Fruit fly (Drosophila melanogaster) whole organism, embryonic: Measurements from ENCODE around the gene CG7650.

Experiments
- Antp ChIP-seq: fragments of 200-800 bp; sonication (Bioruptor generic); optimal IDR thresholded peaks from 3 replicates; lab custom pipeline; 2016; ENCODE audit warnings: missing biosample characterization, missing genetic modification characterization
- CG10321 ChIP-seq: fragments of 200-800 bp; sonication (Bioruptor generic); IDR thresholded peaks from 2 replicates; pipeline ENCODE4 v1.3.6; 2022; ENCODE audit warnings: missing biosample characterization, missing genetic modification characterization
- CG10431 ChIP-seq: fragments of 200-800 bp; sonication (Bioruptor generic); optimal IDR thresholded peaks from 3 replicates; lab custom pipeline; 2018; ENCODE audit warnings: missing biosample characterization, mild to moderate bottlenecking, missing genetic modification characterization
- CG10462 ChIP-seq: fragments of 200-800 bp; sonication (Bioruptor generic); optimal IDR thresholded peaks from 2 replicates; lab custom pipeline; 2016; ENCODE audit warnings: missing biosample characterization, missing genetic modification characterization
- CG10565 ChIP-seq: fragments of 200-800 bp; sonication (Bioruptor generic); optimal IDR thresholded peaks from 3 replicates; lab custom pipeline; 2016; ENCODE audit warnings: missing biosample characterization, mild to moderate bottlenecking, missing genetic modification characterization
- CG10959 ChIP-seq: fragments of 200-800 bp; sonication (Bioruptor generic); IDR thresholded peaks from 2 replicates; pipeline ENCODE4 v1.3.6; 2022; ENCODE audit warnings: missing biosample characterization, missing genetic modification characterization
- CG10979 ChIP-seq: fragments of 200-800 bp; sonication (Bioruptor generic); optimal IDR thresholded peaks from 2 replicates; lab custom pipeline; 2018; ENCODE audit warnings: missing biosample characterization, mild to moderate bottlenecking, missing genetic modification characterization, moderate library complexity
- CG11093 ChIP-seq: fragments of 200-800 bp; sonication (Bioruptor generic); IDR thresholded peaks from 3 replicates; pipeline ENCODE4 v1.3.6; 2022; ENCODE audit warnings: missing biosample characterization, missing genetic modification characterization
- CG11696 ChIP-seq: fragments of 200-800 bp; sonication (Bioruptor generic); IDR thresholded peaks from 2 replicates; pipeline ENCODE4 v1.3.6; 2022; ENCODE audit warnings: missing biosample characterization, missing genetic modification characterization
- CG12391 ChIP-seq: fragments of 200-800 bp; sonication (Bioruptor generic); optimal IDR thresholded peaks from 3 replicates; lab custom pipeline; 2018; ENCODE audit warnings: missing biosample characterization, mild to moderate bottlenecking, missing genetic modification characterization, moderate library complexity
- CG14050 ChIP-seq: fragments of 200-800 bp; sonication (Bioruptor generic); IDR thresholded peaks from 3 replicates; pipeline ENCODE4 v1.3.6; 2022; ENCODE audit warnings: missing biosample characterization, missing genetic modification characterization
- CG14441 ChIP-seq: fragments of 200-800 bp; sonication (Bioruptor generic); IDR thresholded peaks from 2 replicates; pipeline ENCODE4 v1.3.6; 2022; ENCODE audit warnings: missing biosample characterization, missing genetic modification characterization
- CG16813 ChIP-seq: fragments of 200-800 bp; sonication (Bioruptor generic); IDR thresholded peaks from 3 replicates; pipeline ENCODE4 v1.3.6; 2022; ENCODE audit warnings: missing biosample characterization, missing genetic modification characterization; ENCODE audit not compliant: partially characterized antibody
- CG17359 ChIP-seq: fragments of 200-800 bp; sonication (Bioruptor generic); optimal IDR thresholded peaks from 3 replicates; lab custom pipeline; 2018; ENCODE audit warnings: missing biosample characterization, mild to moderate bottlenecking, missing genetic modification characterization, moderate library complexity
- CG18011 ChIP-seq: fragments of 200-800 bp; sonication (Bioruptor generic); optimal IDR thresholded peaks from 2 replicates; lab custom pipeline; 2017; ENCODE audit warnings: missing biosample characterization, missing genetic modification characterization, mild to moderate bottlenecking, moderate library complexity, missing genotype
- CG18619 ChIP-seq: fragments of 200-800 bp; sonication (Bioruptor generic); optimal IDR thresholded peaks from 3 replicates; lab custom pipeline; 2017; ENCODE audit warnings: missing biosample characterization, mild to moderate bottlenecking, missing genetic modification characterization
- CG2116 ChIP-seq: fragments of 200-800 bp; sonication (Bioruptor generic); optimal IDR thresholded peaks from 3 replicates; lab custom pipeline; 2018; ENCODE audit warnings: missing biosample characterization, mild to moderate bottlenecking, missing genetic modification characterization
- CG2120 ChIP-seq: fragments of 200-800 bp; sonication (Bioruptor generic); optimal IDR thresholded peaks from 3 replicates; lab custom pipeline; 2016; ENCODE audit warnings: missing biosample characterization, missing genetic modification characterization
- CG4617 ChIP-seq: fragments of 200-800 bp; sonication (Bioruptor generic); optimal IDR thresholded peaks from 3 replicates; lab custom pipeline; 2016; ENCODE audit warnings: missing biosample characterization, missing genetic modification characterization, borderline replicate concordance
- CG4854 ChIP-seq: fragments of 200-800 bp; sonication (Bioruptor generic); optimal IDR thresholded peaks from 2 replicates; lab custom pipeline; 2016; ENCODE audit warnings: missing biosample characterization, missing genetic modification characterization, inconsistent platforms
- CG7839 ChIP-seq: fragments of 200-800 bp; sonication (Bioruptor generic); optimal IDR thresholded peaks from 3 replicates; lab custom pipeline; 2018; ENCODE audit warnings: missing biosample characterization, mild to moderate bottlenecking, missing genetic modification characterization, moderate library complexity
- CG9876 ChIP-seq: fragments of 200-800 bp; sonication (Bioruptor generic); optimal IDR thresholded peaks from 2 replicates; lab custom pipeline; 2016; ENCODE audit warnings: missing biosample characterization, missing genetic modification characterization
- Chrac-16 ChIP-seq: fragments of 200-800 bp; sonication (Bioruptor generic); optimal IDR thresholded peaks from 3 replicates; lab custom pipeline; 2016; ENCODE audit warnings: missing biosample characterization, missing genetic modification characterization
- Dad ChIP-seq: fragments of 200-800 bp; sonication (Bioruptor generic); optimal IDR thresholded peaks from 3 replicates; lab custom pipeline; 2016; ENCODE audit warnings: missing biosample characterization, missing genetic modification characterization
- Doc2 ChIP-seq: fragments of 200-800 bp; sonication (Bioruptor generic); IDR thresholded peaks from 2 replicates; pipeline ENCODE4 v1.3.6; 2022; ENCODE audit warnings: missing biosample characterization, missing genetic modification characterization
- Ets65A ChIP-seq: fragments of 200-800 bp; sonication (Bioruptor generic); peaks from one replicate; lab custom pipeline; 2016; ENCODE audit warnings: missing biosample characterization, missing genetic modification characterization
- HmgZ ChIP-seq: fragments of 200-800 bp; sonication (Bioruptor generic); optimal IDR thresholded peaks from 2 replicates; lab custom pipeline; 2018; ENCODE audit warnings: missing biosample characterization, mild to moderate bottlenecking, missing genetic modification characterization
- Hr39 ChIP-seq: fragments of >200 bp; optimal IDR thresholded peaks from 2 replicates; lab custom pipeline; 2017
- Hr51 ChIP-seq, 2 experiments: fragments of 200-800 bp; sonication (Bioruptor generic); optimal IDR thresholded peaks; 2 replicates in 1 of 2; 3 replicates in 1 of 2; lab custom pipeline; 2016 to 2018; ENCODE audit warnings: missing biosample characterization in 2 of 2, missing genetic modification characterization in 2 of 2, mild to moderate bottlenecking in 1 of 2, moderate library complexity in 1 of 2
- Lhr ChIP-seq: fragments of 200-800 bp; sonication (Bioruptor generic); optimal IDR thresholded peaks from 3 replicates; lab custom pipeline; 2017; ENCODE audit warnings: mild to moderate bottlenecking, missing biosample characterization, missing genetic modification reagents, missing genetic modification characterization
- Ravus ChIP-seq: fragments of 200-800 bp; sonication (Bioruptor generic); IDR thresholded peaks from 2 replicates; pipeline ENCODE4 v1.3.6; 2022; ENCODE audit warnings: missing biosample characterization, missing genetic modification characterization
- Trl ChIP-seq, 3 experiments: fragments of >200 bp in 2 of 3; fragments of 200-800 bp in 1 of 3; sonication (Bioruptor generic) in 1 of 3; optimal IDR thresholded peaks; 2 replicates in 1 of 3; 3 replicates in 2 of 3; lab custom pipeline; 2016 to 2017; ENCODE audit warnings: missing biosample characterization in 1 of 3, missing genetic modification characterization in 1 of 3
- ac ChIP-seq: fragments of 200-800 bp; sonication (Bioruptor generic); optimal IDR thresholded peaks from 3 replicates; lab custom pipeline; 2017; ENCODE audit warnings: missing biosample characterization, mild to moderate bottlenecking, missing genetic modification characterization
- ash1 ChIP-seq: fragments of 200-800 bp; sonication (Bioruptor generic); optimal IDR thresholded peaks from 2 replicates; lab custom pipeline; 2018; ENCODE audit warnings: missing biosample characterization, mild to moderate bottlenecking, missing genetic modification characterization
- bbx ChIP-seq: fragments of 200-800 bp; sonication (Bioruptor generic); IDR thresholded peaks from 2 replicates; pipeline ENCODE4 v1.3.6; 2022; ENCODE audit warnings: missing biosample characterization, missing genetic modification characterization; ENCODE audit not compliant: partially characterized antibody
- chif ChIP-seq, 2 experiments: fragments of 200-800 bp; sonication (Bioruptor generic); optimal IDR thresholded peaks; 3 replicates each; lab custom pipeline; 2016; ENCODE audit warnings: missing biosample characterization in 2 of 2, missing genetic modification characterization in 2 of 2
- dm ChIP-seq: fragments of 200-800 bp; sonication (Bioruptor generic); optimal IDR thresholded peaks from 3 replicates; lab custom pipeline; 2016; ENCODE audit warnings: missing biosample characterization, missing genetic modification characterization
- fd102C ChIP-seq: fragments of 200-800 bp; sonication (Bioruptor generic); optimal IDR thresholded peaks from 2 replicates; lab custom pipeline; 2018; ENCODE audit warnings: missing biosample characterization, mild to moderate bottlenecking, missing genetic modification characterization, moderate library complexity
- grau ChIP-seq: fragments of 200-800 bp; optimal IDR thresholded peaks from 3 replicates; lab custom pipeline; 2019; ENCODE audit warnings: missing biosample characterization, mild to moderate bottlenecking, missing genetic modification characterization, moderate library complexity
- grn ChIP-seq: fragments of 200-800 bp; sonication (Bioruptor generic); optimal IDR thresholded peaks from 3 replicates; lab custom pipeline; 2017; ENCODE audit warnings: missing biosample characterization, missing genetic modification characterization
- kah ChIP-seq: fragments of 200-800 bp; sonication (Bioruptor generic); optimal IDR thresholded peaks from 2 replicates; lab custom pipeline; 2018; ENCODE audit warnings: missing biosample characterization, mild to moderate bottlenecking, missing genetic modification characterization
- lab ChIP-seq: fragments of 200-800 bp; sonication (Bioruptor generic); optimal IDR thresholded peaks from 3 replicates; lab custom pipeline; 2017; ENCODE audit warnings: missing biosample characterization, missing genetic modification characterization, mild to moderate bottlenecking, moderate library complexity, missing genetic modification reagents
- mld ChIP-seq: fragments of 200-800 bp; sonication (Bioruptor generic); IDR thresholded peaks from 3 replicates; pipeline ENCODE4 v1.3.6; 2022; ENCODE audit warnings: missing biosample characterization, missing genetic modification characterization; ENCODE audit not compliant: partially characterized antibody
- oc ChIP-seq: fragments of 200-800 bp; sonication (Bioruptor generic); optimal IDR thresholded peaks from 2 replicates; lab custom pipeline; 2018; ENCODE audit warnings: missing biosample characterization, mild to moderate bottlenecking, missing genetic modification characterization, moderate library complexity
- psq ChIP-seq: fragments of 200-800 bp; sonication (Bioruptor generic); optimal IDR thresholded peaks from 2 replicates; lab custom pipeline; 2017; ENCODE audit warnings: missing biosample characterization, missing genetic modification characterization
- repo ChIP-seq: fragments of 200-800 bp; sonication (Bioruptor generic); optimal IDR thresholded peaks from 2 replicates; lab custom pipeline; 2016; ENCODE audit warnings: missing biosample characterization, missing genetic modification characterization
- salm ChIP-seq: fragments of 200-800 bp; sonication (Bioruptor generic); optimal IDR thresholded peaks from 2 replicates; lab custom pipeline; 2018; ENCODE audit warnings: missing biosample characterization, mild to moderate bottlenecking, missing genetic modification characterization
- seq ChIP-seq: fragments of 200-800 bp; sonication (Bioruptor generic); IDR thresholded peaks from 2 replicates; pipeline ENCODE4 v1.3.6; 2022; ENCODE audit warnings: missing biosample characterization, missing genetic modification characterization
- tna ChIP-seq: fragments of 200-800 bp; sonication (Bioruptor generic); IDR thresholded peaks from 2 replicates; pipeline ENCODE4 v1.3.6; 2022; ENCODE audit warnings: missing biosample characterization, missing genetic modification characterization; ENCODE audit not compliant: partially characterized antibody

Gene CG7650

DNA sequence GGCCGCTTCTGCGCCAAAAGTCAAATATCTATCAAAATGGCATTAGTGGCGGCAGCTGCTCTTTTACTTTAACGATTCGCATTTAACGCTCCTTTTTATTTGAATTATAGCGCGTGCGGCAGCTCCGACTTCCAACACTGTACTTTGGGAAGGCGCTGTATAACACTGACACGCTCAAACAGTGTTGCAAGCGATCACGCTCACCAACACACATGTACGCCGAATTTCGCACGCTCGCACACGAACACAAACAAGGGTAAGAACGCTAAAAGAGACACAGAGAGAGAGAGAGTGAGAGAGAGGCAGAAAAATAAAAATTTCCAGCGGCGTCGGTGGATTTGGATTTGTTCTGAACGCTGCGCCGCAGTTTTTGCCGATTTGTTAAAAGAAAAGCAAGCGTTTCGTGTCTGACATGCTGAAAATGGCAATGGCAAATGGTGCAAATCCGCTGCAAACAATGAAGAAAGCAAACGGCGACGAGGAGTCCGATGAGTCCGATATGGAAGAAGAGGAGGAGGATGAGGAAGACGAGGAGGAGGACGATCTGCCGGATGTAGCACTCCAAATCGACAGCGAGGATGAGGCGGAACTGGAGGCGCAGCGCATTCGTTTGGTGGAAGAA lies 9.6 kb upstream of the CG7650 start, which contains the start of gene Phs (continued):
- peak; percentile 82 for TF ChIP-seq ash1 (GFP tag; lab: Kevin White, UChicago)
- TF ChIP-seq CG16813 (GFP tag; lab: Robert Waterston, UW): peak; percentile 55; the same call in 2 of the 3 replicates
- TF ChIP-seq CG14050: peak; percentile 67
- no peak for TF ChIP-seq kah (GFP tag; lab: Kevin White, UChicago)
- no peak for TF ChIP-seq CG11696 (GFP tag; lab: Robert Waterston, UW)
- TF ChIP-seq chif (GFP tag; optimal IDR thresholded peaks at IDR 0.05; lab: Kevin White, UChicago): peak; percentile 72 to 87
- TF ChIP-seq Antp (GFP tag; lab: Kevin White, UChicago): peak; percentile 93
- TF ChIP-seq bbx (GFP tag; lab: Robert Waterston, UW): peak; percentile 69
- no peak for TF ChIP-seq grn (GFP tag; lab: Kevin White, UChicago)
- TF ChIP-seq Dad (GFP tag; lab: Kevin White, UChicago): peak; percentile 90
- TF ChIP-seq CG18011: peak; percentile 56
- TF ChIP-seq CG2120: peak; percentile 93
- no peak for TF ChIP-seq mld
- TF ChIP-seq salm (tag; lab: Kevin White, UChicago): no peak
- peak; percentile 65 for TF ChIP-seq CG14441 (GFP tag; lab: Robert Waterston, UW)
- TF ChIP-seq CG10979: peak; percentile 45
- no peak for TF ChIP-seq CG11093 (GFP tag; lab: Robert Waterston, UW)
- peak; percentile 77 for TF ChIP-seq CG4854 (GFP tag; lab: Kevin White, UChicago)
- peak; percentile 22 for TF ChIP-seq fd102C (GFP tag; lab: Kevin White, UChicago)
- TF ChIP-seq CG10959 (GFP tag; lab: Robert Waterston, UW): peak; percentile 55; the same call in 1 of the 2 replicates
- peak; percentile 4 to 91 for TF ChIP-seq Hr51 (GFP tag; optimal IDR thresholded peaks at IDR 0.05; lab: Kevin White, UChicago)
- TF ChIP-seq CG10321 (GFP tag; lab: Robert Waterston, UW): 0 out of 2 replicates have a peak, but pooled peaks have one; percentile 34
- peak; percentile 99 for TF ChIP-seq Ets65A (GFP tag; lab: Kevin White, UChicago)
- TF ChIP-seq CG10462: peak; percentile 19
- TF ChIP-seq Trl (optimal IDR thresholded peaks at IDR 0.05; lab: Kevin White, UChicago): peak; percentile 90 to 92
- TF ChIP-seq Trl (GFP tag; optimal IDR thresholded peaks at IDR 0.05; lab: Kevin White, UChicago): peak; percentile 92
- no peak for TF ChIP-seq Doc2 (GFP tag; lab: Robert Waterston, UW)
- peak; percentile 86 for TF ChIP-seq HmgZ (tag; lab: Kevin White, UChicago)
- peak; percentile 83 for TF ChIP-seq CG9876
- peak; percentile 70 for TF ChIP-seq dm (GFP tag; lab: Kevin White, UChicago)
- TF ChIP-seq CG10565 (GFP tag; lab: Kevin White, UChicago): no peak
- peak; percentile 78 for TF ChIP-seq seq (GFP tag; lab: Robert Waterston, UW)
- TF ChIP-seq lab (GFP tag; lab: Kevin White, UChicago): peak; percentile 90
- no peak for TF ChIP-seq Ravus (GFP tag; lab: Robert Waterston, UW)
- peak; percentile 64 for TF ChIP-seq Lhr (GFP tag; lab: Kevin White, UChicago)
- TF ChIP-seq oc (tag; lab: Kevin White, UChicago): peak; percentile 23
- peak; percentile 63 for TF ChIP-seq CG7839 (tag; lab: Kevin White, UChicago)
- TF ChIP-seq CG12391 (tag; lab: Kevin White, UChicago): peak; percentile 50
- TF ChIP-seq CG18619 (GFP tag; lab: Kevin White, UChicago): peak; percentile 76
- TF ChIP-seq repo (GFP tag; lab: Kevin White, UChicago): peak; percentile 86
- no peak for TF ChIP-seq tna
- peak; percentile 56 for TF ChIP-seq psq (GFP tag; lab: Kevin White, UChicago)
- TF ChIP-seq Chrac-16 (GFP tag; lab: Kevin White, UChicago): peak; percentile 84
- peak; percentile 55 for TF ChIP-seq grau (tag; lab: Kevin White, UChicago)
- TF ChIP-seq ac: peak; percentile 36
- peak; percentile 72 for TF ChIP-seq Hr39 (lab: Kevin White, UChicago)
- TF ChIP-seq CG10431 (GFP tag; lab: Kevin White, UChicago): no peak
- peak; percentile 70 for TF ChIP-seq CG4617 (GFP tag; lab: Kevin White, UChicago)
- TF ChIP-seq CG17359 (tag; lab: Kevin White, UChicago): peak; percentile 61
- peak; percentile 91 for TF ChIP-seq CG2116 (GFP tag; lab: Kevin White, UChicago)
